Fruit fly (Drosophila melanogaster) whole organism, wandering third instar larva: Measurements from ENCODE around the gene COX6B.

ENCODE experiments used
- CG32264 ChIP-seq: fragments of 200-800 bp; sonication (Bioruptor generic); optimal IDR thresholded peaks from 2 replicates; lab custom pipeline; 2016; ENCODE audit warnings: missing biosample characterization, missing genetic modification characterization
- CG9705 ChIP-seq: fragments of 200-800 bp; sonication (Bioruptor generic); optimal IDR thresholded peaks from 2 replicates; lab custom pipeline; 2018; ENCODE audit warnings: missing biosample characterization, mild to moderate bottlenecking, missing genetic modification characterization
- Dfd ChIP-seq: fragments of >200 bp; optimal IDR thresholded peaks from 2 replicates; lab custom pipeline; 2017; ENCODE audit warnings: missing biosample characterization, missing genetic modification characterization
- Dif ChIP-seq: fragments of 200-275, 200-300 bp; sonication (Bioruptor generic); optimal IDR thresholded peaks from 2 replicates; lab custom pipeline; 2018; ENCODE audit warnings: missing biosample characterization, missing genetic modification characterization; ENCODE audit not compliant: partially characterized antibody
- GATAd ChIP-seq: sonication (Bioruptor generic); optimal IDR thresholded peaks from 2 replicates; lab custom pipeline; 2016; ENCODE audit warnings: missing biosample characterization, missing genetic modification characterization
- HLH106 ChIP-seq: fragments of 200-800 bp; optimal IDR thresholded peaks from 3 replicates; lab custom pipeline; 2019; ENCODE audit warnings: missing biosample characterization, mild to moderate bottlenecking, missing genetic modification characterization, moderate library complexity
- Hnf4 ChIP-seq: fragments of 200-800 bp; sonication (Bioruptor generic); optimal IDR thresholded peaks from 2 replicates; lab custom pipeline; 2016; ENCODE audit warnings: missing biosample characterization, mild to moderate bottlenecking, missing genetic modification characterization
- Hr78 ChIP-seq: fragments of >200 bp; optimal IDR thresholded peaks from 2 replicates; lab custom pipeline; 2017; ENCODE audit warnings: missing biosample characterization, missing genetic modification characterization
- Hr83 ChIP-seq: fragments of 200-300 bp; sonication (Bioruptor generic); optimal IDR thresholded peaks from 2 replicates; lab custom pipeline; 2016; ENCODE audit warnings: missing biosample characterization, mild to moderate bottlenecking, missing genetic modification characterization, moderate library complexity; ENCODE audit not compliant: poor library complexity, severe bottlenecking
- Jra ChIP-seq: sonication (Bioruptor generic); optimal IDR thresholded peaks from 2 replicates; lab custom pipeline; 2016; ENCODE audit warnings: missing biosample characterization, missing genetic modification characterization
- Mio ChIP-seq: sonication (Bioruptor generic); optimal IDR thresholded peaks from 2 replicates; lab custom pipeline; 2016; ENCODE audit warnings: missing biosample characterization, missing genetic modification characterization
- Myc ChIP-seq: fragments of >200 bp; optimal IDR thresholded peaks from 2 replicates; lab custom pipeline; 2017
- N ChIP-seq: fragments of >200 bp; optimal IDR thresholded peaks from 2 replicates; lab custom pipeline; 2018; ENCODE audit warnings: missing biosample characterization, missing external identifiers, missing genetic modification characterization
- Sp1 ChIP-seq: fragments of 200-800 bp; sonication (Bioruptor generic); optimal IDR thresholded peaks from 3 replicates; lab custom pipeline; 2019; ENCODE audit warnings: missing biosample characterization, mild to moderate bottlenecking, missing genetic modification characterization, moderate library complexity
- Vsx2 ChIP-seq: fragments of 200-300, 225-300 bp; sonication (Bioruptor generic); optimal IDR thresholded peaks from 2 replicates; lab custom pipeline; 2018; ENCODE audit warnings: missing biosample characterization, missing genetic modification characterization; ENCODE audit not compliant: partially characterized antibody
- br ChIP-seq: fragments of 200-800 bp; sonication (Bioruptor generic); optimal IDR thresholded peaks from 2 replicates; lab custom pipeline; 2016; ENCODE audit warnings: missing biosample characterization, missing genetic modification characterization
- dl ChIP-seq, 2 experiments: fragments of 175-275, 200-275 bp in 1 of 2; fragments of 200-275 bp in 1 of 2; sonication (Bioruptor generic); optimal IDR thresholded peaks; lab custom pipeline; 2018; ENCODE audit warnings: mild to moderate bottlenecking in 2 of 2, missing biosample characterization in 2 of 2, missing genetic modification characterization in 2 of 2, moderate library complexity in 2 of 2; ENCODE audit not compliant: partially characterized antibody in 2 of 2, insufficient read depth in 1 of 2
- dmrt93B ChIP-seq: fragments of 200-800 bp; sonication (Bioruptor generic); optimal IDR thresholded peaks from 2 replicates; lab custom pipeline; 2018; ENCODE audit warnings: missing biosample characterization, mild to moderate bottlenecking, missing genetic modification characterization
- dsf ChIP-seq: sonication (Bioruptor generic); optimal IDR thresholded peaks from 2 replicates; lab custom pipeline; 2016; ENCODE audit warnings: missing biosample characterization, missing genetic modification characterization, borderline replicate concordance
- foxo ChIP-seq, 2 experiments: fragments of 200-800 bp; sonication (Bioruptor generic); optimal IDR thresholded peaks; 2 replicates in 1 of 2; 3 replicates in 1 of 2; lab custom pipeline; 2016 to 2017; ENCODE audit warnings: missing biosample characterization in 2 of 2, missing genetic modification characterization in 2 of 2
- jim ChIP-seq: fragments of 175-275, 200-325 bp; sonication (Bioruptor generic); optimal IDR thresholded peaks from 2 replicates; lab custom pipeline; 2016; ENCODE audit warnings: missing biosample characterization, mild to moderate bottlenecking, missing genetic modification characterization
- lola ChIP-seq: fragments of >200 bp; optimal IDR thresholded peaks from 2 replicates; lab custom pipeline; 2017; ENCODE audit warnings: missing biosample characterization, missing genetic modification characterization
- pan ChIP-seq: fragments of >200 bp; optimal IDR thresholded peaks from 2 replicates; lab custom pipeline; 2017
- rgr ChIP-seq: fragments of 200-800 bp; sonication (Bioruptor generic); optimal IDR thresholded peaks from 3 replicates; lab custom pipeline; 2016; ENCODE audit warnings: missing biosample characterization, mild to moderate bottlenecking, missing genetic modification characterization
- sage ChIP-seq: fragments of 200-800 bp; sonication (Bioruptor generic); optimal IDR thresholded peaks from 2 replicates; lab custom pipeline; 2016; ENCODE audit warnings: missing biosample characterization, mild to moderate bottlenecking, missing genetic modification characterization
- tai ChIP-seq: sonication (Bioruptor generic); optimal IDR thresholded peaks from 2 replicates; lab custom pipeline; 2016; ENCODE audit warnings: missing biosample characterization, missing genetic modification characterization
- woc ChIP-seq: sonication (Bioruptor generic); optimal IDR thresholded peaks from 2 replicates; lab custom pipeline; 2016; ENCODE audit warnings: missing biosample characterization, mild to moderate bottlenecking, missing genetic modification characterization

The COX6B gene

DNA sequence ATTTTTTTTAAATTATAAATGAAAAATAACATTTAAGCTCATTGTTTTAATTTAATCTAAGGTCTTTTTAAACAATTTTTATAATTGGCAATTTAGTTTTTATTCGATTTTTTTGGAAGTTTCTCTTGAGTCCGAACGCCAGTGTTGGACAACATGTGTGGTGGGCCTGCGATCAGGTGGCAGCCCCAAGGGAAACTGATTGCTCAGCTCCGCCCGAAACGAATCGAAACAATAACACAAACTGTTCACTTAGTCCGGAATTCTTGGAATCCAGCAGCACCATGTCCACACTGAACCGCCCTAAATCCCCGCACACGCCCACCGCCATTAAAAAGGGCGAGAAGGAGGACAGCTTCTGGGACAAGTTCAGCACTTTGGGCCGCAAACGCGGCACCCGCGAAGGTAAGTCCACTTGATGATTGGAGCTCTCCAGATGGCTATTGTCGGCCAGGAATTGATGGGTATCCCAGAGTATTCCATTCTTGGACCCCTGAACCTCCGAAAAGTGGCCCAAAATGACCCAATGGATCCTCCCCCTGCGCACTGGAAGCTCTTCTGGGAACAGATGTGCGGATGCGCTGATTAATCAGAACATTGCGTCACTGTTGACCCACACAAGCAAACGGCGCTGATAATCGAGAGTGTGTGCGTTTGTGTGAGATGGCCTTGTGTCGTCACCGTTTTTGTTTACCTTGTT, 1.9 kb upstream of the COX6B start, which contains the start of gene parvin:
parvin (plus strand) TSS at position 134 of the 697 bp plus-strand sequence.
- TF ChIP-seq Myc = no peak
- TF ChIP-seq rgr = peak; percentile 9

DNA sequence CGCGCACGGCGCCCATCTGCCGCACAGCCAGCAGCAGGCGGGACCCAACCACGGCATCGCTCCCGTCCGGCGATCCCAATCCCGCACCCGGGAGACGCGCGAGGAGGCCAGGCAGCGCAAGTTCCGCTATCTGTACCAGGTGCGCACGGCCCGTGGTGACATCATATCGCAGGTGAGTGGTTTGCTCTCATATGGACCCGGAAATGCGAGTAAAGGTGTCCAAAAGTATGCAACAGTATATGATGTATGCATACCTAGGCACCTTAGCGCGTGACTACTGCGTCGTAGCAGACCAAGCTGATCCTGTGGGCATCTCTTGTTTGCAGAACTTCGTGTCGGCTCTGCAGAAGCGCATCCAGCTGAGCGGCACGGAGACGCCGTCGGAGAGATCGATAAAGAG, 6.3 kb downstream of the COX6B start:
- TF ChIP-seq Jra (GFP tag; lab: Kevin White, UChicago) (no peak), Hnf4 (GFP tag; lab: Kevin White, UChicago) (no peak), jim (GFP tag; lab: Kevin White, UChicago) (no peak), N (GFP tag; lab: Kevin White, UChicago) (no peak), dl (GFP tag; optimal IDR thresholded peaks at IDR 0.05; lab: Kevin White, UChicago; ENCODE audit: insufficient read depth in 1 of 2, partially characterized antibody in 2 of 2) (no peak), Myc (no peak), dmrt93B (no peak), pan (lab: Kevin White, UChicago) (no peak), Dif (GFP tag; lab: Kevin White, UChicago) (no peak), Vsx2 (GFP tag; lab: Kevin White, UChicago) (no peak), br (GFP tag; lab: Kevin White, UChicago) (no peak), lola (GFP tag; lab: Kevin White, UChicago) (no peak), GATAd (GFP tag; lab: Kevin White, UChicago) (no peak), tai (no peak), Dfd (GFP tag; lab: Kevin White, UChicago) (no peak), dsf (no peak)

DNA sequence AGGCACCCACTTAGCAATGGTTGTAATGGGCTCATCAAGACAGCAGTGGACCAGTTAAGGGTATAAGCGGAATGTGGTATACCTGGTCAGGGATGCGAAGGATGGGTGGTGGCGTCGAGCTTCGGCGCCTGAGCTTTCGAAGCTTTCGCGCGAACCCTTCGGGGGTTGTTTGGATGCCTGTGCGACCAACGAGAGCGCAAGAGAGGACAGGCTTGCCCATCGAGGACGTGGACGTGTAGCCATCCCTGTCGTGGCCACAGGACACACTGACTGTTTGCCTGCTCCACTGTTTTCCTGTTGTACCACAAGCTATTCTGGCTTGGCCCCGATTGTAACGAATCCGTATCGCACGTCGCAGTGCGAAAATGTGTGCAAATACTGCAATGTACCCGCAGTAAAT, 8.9 kb downstream of the COX6B start, which contains the start of gene CG14234:
CG14234 (plus strand) TSS at position 301 of the 400 bp plus-strand sequence.
- TF ChIP-seq foxo (GFP tag; optimal IDR thresholded peaks at IDR 0.05; lab: Kevin White, UChicago) = no peak
- TF ChIP-seq HLH106 (tag; lab: Kevin White, UChicago) = no peak
- no peak for TF ChIP-seq GATAd (GFP tag; lab: Kevin White, UChicago)
- no peak for TF ChIP-seq Dif (GFP tag; lab: Kevin White, UChicago)
- no peak for TF ChIP-seq pan (lab: Kevin White, UChicago)
- no peak for TF ChIP-seq CG9705 (GFP tag; lab: Kevin White, UChicago)
- TF ChIP-seq dsf = no peak
- TF ChIP-seq N (GFP tag; lab: Kevin White, UChicago) = no peak

DNA sequence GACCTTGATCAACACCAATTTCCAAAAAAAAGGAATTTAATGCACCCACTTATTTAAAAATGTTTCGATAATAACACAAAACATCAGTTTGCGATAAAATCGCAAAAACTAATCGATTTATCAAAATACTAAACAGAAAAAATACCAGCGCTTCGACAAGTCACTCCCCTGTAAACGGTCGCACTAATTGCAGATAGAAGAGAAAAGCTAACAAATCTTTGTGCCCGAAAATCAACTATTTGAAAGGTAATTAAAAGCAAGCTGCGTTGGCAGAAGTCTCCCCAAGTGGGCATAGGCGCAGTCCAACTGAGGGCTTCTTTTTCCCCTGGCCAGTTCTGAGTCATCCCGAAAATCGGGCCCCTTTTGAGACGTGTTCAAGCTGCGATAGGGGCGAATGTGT, 13.3 kb downstream of the COX6B start, which contains the start of gene AP-1-2beta:
AP-1-2beta (plus strand) TSS at position 161 of the 400 bp plus-strand sequence.
- TF ChIP-seq Hr78 (GFP tag; lab: Kevin White, UChicago) (no peak), tai (no peak)
- TF ChIP-seq, all 38 proteins: peak for 0

DNA sequence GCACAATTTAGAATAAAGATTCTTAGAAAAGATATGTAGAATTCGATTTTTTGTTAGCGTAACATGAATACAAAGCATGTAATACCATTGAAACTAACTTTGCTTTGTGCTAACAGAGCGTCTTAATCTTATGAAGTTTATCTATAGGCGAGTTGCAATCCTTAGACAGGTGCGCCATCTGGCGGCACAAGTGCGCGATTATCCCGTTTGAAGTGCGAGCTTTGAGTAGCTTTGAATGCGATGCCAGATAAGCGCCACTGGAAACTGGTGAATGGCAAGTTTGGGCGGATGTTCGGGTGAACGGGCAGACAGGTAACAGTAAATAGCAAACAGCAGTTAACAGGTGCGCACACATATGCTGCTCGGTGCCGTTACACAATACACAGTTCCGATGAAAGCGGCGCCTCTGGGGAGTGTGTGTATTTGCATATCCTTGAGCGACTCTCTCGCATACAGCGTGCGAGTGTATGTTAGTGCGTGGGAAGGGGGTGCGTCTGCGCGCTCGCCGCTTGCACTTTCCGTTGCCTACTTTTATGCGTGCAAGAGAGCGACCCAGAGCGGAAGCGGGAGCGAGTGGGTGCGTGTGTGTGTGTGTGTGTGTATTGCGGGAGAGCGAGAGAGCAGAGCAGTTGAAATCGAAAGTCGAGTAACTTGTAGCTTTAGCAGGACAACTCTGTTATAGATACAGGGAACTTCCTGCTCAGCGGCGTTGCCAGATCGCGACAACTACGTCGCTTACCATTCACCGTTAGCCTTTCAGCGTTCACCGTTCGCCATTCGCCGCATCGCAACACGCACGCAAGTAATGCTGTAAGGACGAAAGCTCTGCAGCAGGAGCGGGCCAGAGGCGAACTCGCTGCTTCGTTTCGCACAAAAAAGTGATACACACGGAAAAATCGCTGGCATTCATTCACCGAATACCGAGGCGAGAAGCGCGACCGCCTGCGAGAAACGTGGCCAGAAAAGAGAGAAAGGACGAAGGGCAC, 25.9 kb downstream of the COX6B start, which contains the start of gene CG12531:
CG12531 (plus strand) TSS at position 936 of the 986 bp plus-strand sequence.
- TF ChIP-seq CG9705 (GFP tag; lab: Kevin White, UChicago) (no peak), Mio (GFP tag; lab: Kevin White, UChicago) (no peak)
- TF ChIP-seq, all 38 proteins: peak for 0

DNA sequence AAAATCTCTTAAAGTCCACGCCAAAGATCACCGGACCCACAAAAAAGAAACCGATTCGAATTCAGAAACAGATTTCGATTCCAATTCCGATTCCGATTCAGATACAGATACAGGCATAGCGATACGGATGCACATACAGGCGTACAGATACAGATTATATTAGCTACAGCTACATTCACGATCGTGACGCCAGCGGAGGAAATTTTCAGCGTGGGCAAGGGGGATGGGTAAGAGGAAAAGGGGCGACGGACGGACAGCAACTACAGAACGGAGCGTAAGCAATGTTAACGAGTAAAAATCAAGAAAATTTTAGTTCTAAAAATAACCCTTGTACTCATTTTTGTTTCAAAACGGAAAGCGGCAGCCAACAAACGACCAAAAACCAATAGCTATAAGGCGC, 27.1 kb downstream of the COX6B start:
- TF ChIP-seq Vsx2 (GFP tag; lab: Kevin White, UChicago) = no peak
- no peak for TF ChIP-seq pan (lab: Kevin White, UChicago)
- no peak for TF ChIP-seq Dif (GFP tag; lab: Kevin White, UChicago)
- TF ChIP-seq Hr78 (GFP tag; lab: Kevin White, UChicago) = no peak
- no peak for TF ChIP-seq woc (GFP tag; lab: Kevin White, UChicago)
- no peak for TF ChIP-seq sage (GFP tag; lab: Kevin White, UChicago)
- no peak for TF ChIP-seq dmrt93B
- TF ChIP-seq Sp1 (GFP tag; lab: Kevin White, UChicago) = no peak
- no peak for TF ChIP-seq Myc
- TF ChIP-seq Mio (GFP tag; lab: Kevin White, UChicago) = no peak
- no peak for TF ChIP-seq CG32264 (GFP tag; lab: Kevin White, UChicago)
- no peak for TF ChIP-seq Hr83 (GFP tag; lab: Kevin White, UChicago)
- no peak for TF ChIP-seq Dfd (GFP tag; lab: Kevin White, UChicago)
- no peak for TF ChIP-seq dl (GFP tag; optimal IDR thresholded peaks at IDR 0.05; lab: Kevin White, UChicago; ENCODE audit: insufficient read depth in 1 of 2, partially characterized antibody in 2 of 2)
- no peak for TF ChIP-seq foxo (GFP tag; optimal IDR thresholded peaks at IDR 0.05; lab: Kevin White, UChicago)
- TF ChIP-seq, all 38 proteins: peak for 0
